Fruit fly (Drosophila melanogaster) whole organism, embryonic: Measurements from ENCODE around the gene Nckx30C.

Source experiments
- Abd-B ChIP-seq: fragments of 200-800 bp; sonication (Bioruptor generic); optimal IDR thresholded peaks from 2 replicates; lab custom pipeline; 2018; ENCODE audit warnings: missing biosample characterization, mild to moderate bottlenecking, missing genetic modification characterization, moderate library complexity
- Ada2b ChIP-seq: fragments of 200-800 bp; sonication (Bioruptor generic); IDR thresholded peaks from 2 replicates; pipeline ENCODE4 v1.3.6; 2022; ENCODE audit warnings: missing biosample characterization, missing genetic modification characterization
- CG10147 ChIP-seq: fragments of 200-800 bp; sonication (Bioruptor generic); optimal IDR thresholded peaks from 2 replicates; lab custom pipeline; 2019; ENCODE audit warnings: missing biosample characterization, mild to moderate bottlenecking, missing genetic modification characterization, moderate library complexity
- CG10462 ChIP-seq: fragments of 200-800 bp; sonication (Bioruptor generic); optimal IDR thresholded peaks from 2 replicates; lab custom pipeline; 2016; ENCODE audit warnings: missing biosample characterization, missing genetic modification characterization
- CG11504 ChIP-seq: fragments of 200-800 bp; sonication (Bioruptor generic); optimal IDR thresholded peaks from 3 replicates; lab custom pipeline; 2019; ENCODE audit warnings: missing biosample characterization, mild to moderate bottlenecking, missing genetic modification characterization, moderate library complexity
- CG14860 ChIP-seq: fragments of 200-800 bp; sonication (Bioruptor generic); IDR thresholded peaks from 3 replicates; pipeline ENCODE4 v1.3.6; 2022; ENCODE audit warnings: missing biosample characterization, missing genetic modification characterization; ENCODE audit not compliant: partially characterized antibody
- CG15269 ChIP-seq: fragments of 200-800 bp; sonication (Bioruptor generic); optimal IDR thresholded peaks from 2 replicates; lab custom pipeline; 2018; ENCODE audit warnings: missing biosample characterization, mild to moderate bottlenecking, missing genetic modification characterization, moderate library complexity
- CG17359 ChIP-seq: fragments of 200-800 bp; sonication (Bioruptor generic); optimal IDR thresholded peaks from 3 replicates; lab custom pipeline; 2018; ENCODE audit warnings: missing biosample characterization, mild to moderate bottlenecking, missing genetic modification characterization, moderate library complexity
- CG17385 ChIP-seq: fragments of 200-800 bp; sonication (Bioruptor generic); optimal IDR thresholded peaks from 3 replicates; lab custom pipeline; 2018; ENCODE audit warnings: missing biosample characterization, mild to moderate bottlenecking, missing genetic modification characterization
- CG18599 ChIP-seq: fragments of 200-800 bp; sonication (Bioruptor generic); optimal IDR thresholded peaks from 3 replicates; lab custom pipeline; 2017; ENCODE audit warnings: missing biosample characterization, missing genetic modification characterization, mild to moderate bottlenecking, moderate library complexity, missing genetic modification reagents
- CG2120 ChIP-seq: fragments of 200-800 bp; sonication (Bioruptor generic); optimal IDR thresholded peaks from 3 replicates; lab custom pipeline; 2016; ENCODE audit warnings: missing biosample characterization, missing genetic modification characterization
- CG2678 ChIP-seq: fragments of 200-800 bp; sonication (Bioruptor generic); optimal IDR thresholded peaks from 3 replicates; lab custom pipeline; 2019; ENCODE audit warnings: missing biosample characterization, mild to moderate bottlenecking, missing genetic modification characterization, moderate library complexity
- CG33557 ChIP-seq: fragments of 200-800 bp; sonication (Bioruptor generic); optimal IDR thresholded peaks from 2 replicates; lab custom pipeline; 2019; ENCODE audit warnings: missing biosample characterization, mild to moderate bottlenecking, missing genetic modification characterization, moderate library complexity
- CG4617 ChIP-seq: fragments of 200-800 bp; sonication (Bioruptor generic); optimal IDR thresholded peaks from 3 replicates; lab custom pipeline; 2016; ENCODE audit warnings: missing biosample characterization, missing genetic modification characterization, borderline replicate concordance
- CG6175 ChIP-seq: fragments of 200-800 bp; sonication (Bioruptor generic); IDR thresholded peaks from 3 replicates; pipeline ENCODE4 v1.3.6; 2022; ENCODE audit warnings: missing biosample characterization, missing genetic modification characterization
- CG7556 ChIP-seq: fragments of 200-800 bp; sonication (Bioruptor generic); optimal IDR thresholded peaks from 2 replicates; lab custom pipeline; 2017; ENCODE audit warnings: missing biosample characterization, mild to moderate bottlenecking, missing genetic modification characterization
- CG7928 ChIP-seq: fragments of 200-800 bp; sonication (Bioruptor generic); optimal IDR thresholded peaks from 2 replicates; lab custom pipeline; 2017; ENCODE audit warnings: missing biosample characterization, mild to moderate bottlenecking, missing genetic modification characterization
- CG7963 ChIP-seq: fragments of 200-800 bp; sonication (Bioruptor generic); IDR thresholded peaks from 3 replicates; pipeline ENCODE4 v1.3.6; 2022; ENCODE audit warnings: missing biosample characterization, missing genetic modification characterization; ENCODE audit not compliant: partially characterized antibody
- CG8388 ChIP-seq: fragments of 200-800 bp; sonication (Bioruptor generic); optimal IDR thresholded peaks from 2 replicates; lab custom pipeline; 2019; ENCODE audit warnings: missing biosample characterization, mild to moderate bottlenecking, missing genetic modification characterization, moderate library complexity
- CG9932 ChIP-seq: fragments of 200-800 bp; sonication (Bioruptor generic); IDR thresholded peaks from 2 replicates; pipeline ENCODE4 v1.3.6; 2022; ENCODE audit warnings: missing biosample characterization, missing genetic modification characterization
- Fer1 ChIP-seq: fragments of 200-800 bp; sonication (Bioruptor generic); optimal IDR thresholded peaks from 2 replicates; lab custom pipeline; 2017; ENCODE audit warnings: missing biosample characterization, mild to moderate bottlenecking, missing genetic modification characterization
- H2.0 ChIP-seq: fragments of 200-800 bp; sonication (Bioruptor generic); IDR thresholded peaks from 2 replicates; pipeline ENCODE4 v1.3.6; 2022; ENCODE audit warnings: missing biosample characterization, missing genetic modification characterization
- Hmr ChIP-seq: fragments of 200-800 bp; sonication (Bioruptor generic); optimal IDR thresholded peaks from 3 replicates; lab custom pipeline; 2017; ENCODE audit warnings: mild to moderate bottlenecking, missing biosample characterization, missing genetic modification reagents, missing genetic modification characterization
- Hr51 ChIP-seq, 2 experiments: fragments of 200-800 bp; sonication (Bioruptor generic); optimal IDR thresholded peaks; 2 replicates in 1 of 2; 3 replicates in 1 of 2; lab custom pipeline; 2016 to 2018; ENCODE audit warnings: missing biosample characterization in 2 of 2, missing genetic modification characterization in 2 of 2, mild to moderate bottlenecking in 1 of 2, moderate library complexity in 1 of 2
- Oaz ChIP-seq: fragments of 200-800 bp; sonication (Bioruptor generic); IDR thresholded peaks from 2 replicates; pipeline ENCODE4 v1.3.6; 2022; ENCODE audit warnings: missing biosample characterization, missing genetic modification characterization
- PHDP ChIP-seq: fragments of 200-800 bp; sonication (Bioruptor generic); optimal IDR thresholded peaks from 3 replicates; lab custom pipeline; 2018; ENCODE audit warnings: missing biosample characterization, mild to moderate bottlenecking, missing genetic modification characterization, moderate library complexity
- Rfx ChIP-seq: fragments of 200-800 bp; sonication (Bioruptor generic); IDR thresholded peaks from 2 replicates; pipeline ENCODE4 v1.3.6; 2022; ENCODE audit warnings: missing biosample characterization, missing genetic modification characterization
- ab ChIP-seq: fragments of 200-800 bp; sonication (Bioruptor generic); optimal IDR thresholded peaks from 2 replicates; lab custom pipeline; 2016; ENCODE audit warnings: missing biosample characterization, missing genetic modification characterization
- bigmax ChIP-seq: fragments of 200-800 bp; sonication (Bioruptor generic); optimal IDR thresholded peaks from 2 replicates; lab custom pipeline; 2018; ENCODE audit warnings: missing biosample characterization, mild to moderate bottlenecking, missing genetic modification characterization
- br ChIP-seq: fragments of >200 bp; optimal IDR thresholded peaks from 2 replicates; lab custom pipeline; 2017
- chn ChIP-seq: fragments of 200-800 bp; sonication (Bioruptor generic); optimal IDR thresholded peaks from 2 replicates; lab custom pipeline; 2016; ENCODE audit warnings: missing biosample characterization, missing genetic modification characterization
- dysf ChIP-seq: fragments of 200-800 bp; sonication (Bioruptor generic); IDR thresholded peaks from 3 replicates; pipeline ENCODE4 v1.3.6; 2022; ENCODE audit warnings: missing biosample characterization, missing genetic modification characterization
- ewg ChIP-seq: fragments of 200-800 bp; sonication (Bioruptor generic); optimal IDR thresholded peaks from 3 replicates; lab custom pipeline; 2017; ENCODE audit warnings: mild to moderate bottlenecking, missing biosample characterization, missing genetic modification reagents, missing genetic modification characterization
- gem ChIP-seq: fragments of 200-800 bp; sonication (Bioruptor generic); optimal IDR thresholded peaks from 2 replicates; lab custom pipeline; 2019; ENCODE audit warnings: missing biosample characterization, mild to moderate bottlenecking, missing genetic modification characterization, moderate library complexity
- grau ChIP-seq: fragments of 200-800 bp; optimal IDR thresholded peaks from 3 replicates; lab custom pipeline; 2019; ENCODE audit warnings: missing biosample characterization, mild to moderate bottlenecking, missing genetic modification characterization, moderate library complexity
- inv ChIP-seq: fragments of 200-800 bp; sonication (Bioruptor generic); IDR thresholded peaks from 2 replicates; pipeline ENCODE4 v1.3.6; 2022; ENCODE audit warnings: missing biosample characterization, missing genetic modification characterization; ENCODE audit not compliant: partially characterized antibody
- klu ChIP-seq: fragments of 200-800 bp; sonication (Bioruptor generic); IDR thresholded peaks from 2 replicates; pipeline ENCODE4 v1.3.6; 2022; ENCODE audit warnings: missing biosample characterization, missing genetic modification characterization
- kni ChIP-seq: fragments of 200-800 bp; sonication (Bioruptor generic); optimal IDR thresholded peaks from 3 replicates; lab custom pipeline; 2017; ENCODE audit warnings: mild to moderate bottlenecking, missing biosample characterization, missing genetic modification reagents, missing genetic modification characterization
- lab ChIP-seq: fragments of 200-800 bp; sonication (Bioruptor generic); optimal IDR thresholded peaks from 3 replicates; lab custom pipeline; 2017; ENCODE audit warnings: missing biosample characterization, missing genetic modification characterization, mild to moderate bottlenecking, moderate library complexity, missing genetic modification reagents
- maf-S ChIP-seq: fragments of 200-800 bp; sonication (Bioruptor generic); optimal IDR thresholded peaks from 2 replicates; lab custom pipeline; 2016; ENCODE audit warnings: missing biosample characterization, missing genetic modification characterization
- pan ChIP-seq, 4 experiments: fragments of >200 bp in 3 of 4; fragments of 200-800 bp in 1 of 4; sonication (Bioruptor generic) in 1 of 4; optimal IDR thresholded peaks in 3 of 4; IDR thresholded peaks in 1 of 4; 2 replicates each; pipeline versions ENCODE4 v1.3.6 to Lab custom; 2017 to 2022; ENCODE audit warnings: missing biosample characterization in 2 of 4, missing genetic modification characterization in 2 of 4, mixed read lengths in 1 of 4
- phol ChIP-seq: fragments of 200-800 bp; sonication (Bioruptor generic); optimal IDR thresholded peaks from 3 replicates; lab custom pipeline; 2018; ENCODE audit warnings: missing biosample characterization, mild to moderate bottlenecking, missing genetic modification characterization, moderate library complexity
- pita ChIP-seq: fragments of 200-800 bp; sonication (Bioruptor generic); optimal IDR thresholded peaks from 2 replicates; lab custom pipeline; 2017; ENCODE audit warnings: missing biosample characterization, mild to moderate bottlenecking, missing genetic modification characterization
- row ChIP-seq: fragments of 200-800 bp; sonication (Bioruptor generic); IDR thresholded peaks from 3 replicates; pipeline ENCODE4 v1.3.6; 2022; ENCODE audit warnings: missing biosample characterization, missing genetic modification characterization
- shn ChIP-seq: fragments of 200-800 bp; sonication (Bioruptor generic); optimal IDR thresholded peaks from 3 replicates; lab custom pipeline; 2016; ENCODE audit warnings: missing biosample characterization, missing genetic modification characterization
- sima ChIP-seq: fragments of 200-800 bp; sonication (Bioruptor generic); optimal IDR thresholded peaks from 2 replicates; lab custom pipeline; 2016; ENCODE audit warnings: missing biosample characterization, missing genetic modification characterization
- slbo ChIP-seq: fragments of 200-800 bp; sonication (Bioruptor generic); IDR thresholded peaks from 2 replicates; pipeline ENCODE4 v1.3.6; 2022; ENCODE audit warnings: missing biosample characterization, missing genetic modification characterization
- stc ChIP-seq: fragments of 200-800 bp; sonication (Bioruptor generic); IDR thresholded peaks from 2 replicates; pipeline ENCODE4 v1.3.6; 2022; ENCODE audit warnings: missing biosample characterization, missing genetic modification characterization
- tgo ChIP-seq: fragments of 200-800 bp; sonication (Bioruptor generic); IDR thresholded peaks from 3 replicates; pipeline ENCODE4 v1.3.6; 2022; ENCODE audit warnings: missing biosample characterization, missing genetic modification characterization

The Nckx30C gene

dm6 chr2L:9669354-9669753 lies 76.9 kb downstream of the Nckx30C start (continued):
- no peak for TF ChIP-seq inv
- TF ChIP-seq CG7928 (GFP tag; lab: Kevin White, UChicago) = no peak
- TF ChIP-seq CG2678 (tag; lab: Kevin White, UChicago) = peak; percentile 44
- TF ChIP-seq klu = no peak
- no peak for TF ChIP-seq ab (GFP tag; lab: Kevin White, UChicago)
- TF ChIP-seq Oaz (GFP tag; lab: Robert Waterston, UW) = no peak
- TF ChIP-seq CG18599 = no peak
- TF ChIP-seq CG10462 (GFP tag; lab: Kevin White, UChicago) = no peak
- peak; percentile 40; the same call in 1 of the 3 replicates for TF ChIP-seq row (GFP tag; lab: Robert Waterston, UW)
- peak; percentile 54 for TF ChIP-seq stc (GFP tag; lab: Robert Waterston, UW)
- TF ChIP-seq sima (GFP tag; lab: Kevin White, UChicago) = no peak
- peak; percentile 10 for TF ChIP-seq CG15269
- no peak for TF ChIP-seq tgo (GFP tag; lab: Robert Waterston, UW)
- TF ChIP-seq Fer1 (GFP tag; lab: Kevin White, UChicago) = peak; percentile 19
- no peak for TF ChIP-seq br
- peak in 1 of 2 experiments; percentile 37 for TF ChIP-seq Hr51 (GFP tag; optimal IDR thresholded peaks at IDR 0.05; lab: Kevin White, UChicago)
- peak; percentile 24; the same call in 1 of the 2 replicates for TF ChIP-seq Ada2b (GFP tag; lab: Robert Waterston, UW)
- TF ChIP-seq slbo (GFP tag; lab: Robert Waterston, UW) = peak; percentile 57
- peak; percentile 29 for TF ChIP-seq CG17359
- TF ChIP-seq CG11504 (tag; lab: Kevin White, UChicago) = peak; percentile 47
- TF ChIP-seq CG4617 (GFP tag; lab: Kevin White, UChicago) = no peak
- no peak for TF ChIP-seq pan (optimal IDR thresholded peaks at IDR 0.05; lab: Kevin White, UChicago)
- TF ChIP-seq pan (GFP tag; optimal IDR thresholded peaks at IDR 0.05 in 1 of 2, IDR thresholded peaks at IDR 0.05 in 1 of 2) = peak in 1 of 2 experiments; percentile 26
- no peak for TF ChIP-seq kni (GFP tag; lab: Kevin White, UChicago)
- TF ChIP-seq dysf (GFP tag; lab: Robert Waterston, UW) = peak; percentile 55; the same call in 2 of the 3 replicates
- TF ChIP-seq CG10147 (GFP tag; lab: Kevin White, UChicago) = no peak
- TF ChIP-seq CG14860 (GFP tag; lab: Robert Waterston, UW) = no peak
- peak; percentile 5 for TF ChIP-seq PHDP (tag; lab: Kevin White, UChicago)

dm6 chr2L:9662977-9663376 lies 83.3 kb downstream of the Nckx30C start:
- no peak for TF ChIP-seq shn (GFP tag; lab: Kevin White, UChicago)
- TF ChIP-seq CG2678 (tag; lab: Kevin White, UChicago) = peak; percentile 7
- no peak for TF ChIP-seq maf-S (GFP tag; lab: Kevin White, UChicago)
- TF ChIP-seq CG2120 (GFP tag; lab: Kevin White, UChicago) = peak; percentile 20
- TF ChIP-seq pita (GFP tag; lab: Kevin White, UChicago) = no peak
- TF ChIP-seq CG17385 (GFP tag; lab: Kevin White, UChicago) = no peak
- TF ChIP-seq ewg = no peak
- TF ChIP-seq CG7556 (GFP tag; lab: Kevin White, UChicago) = peak; percentile 5
- TF ChIP-seq CG8388 (GFP tag; lab: Kevin White, UChicago) = no peak
- TF ChIP-seq CG33557 (GFP tag; lab: Kevin White, UChicago) = no peak
- TF ChIP-seq Rfx = peak; percentile 13; the same call in 1 of the 2 replicates
- TF ChIP-seq chn (GFP tag; lab: Kevin White, UChicago) = no peak
- TF ChIP-seq H2.0 (GFP tag; lab: Robert Waterston, UW) = no peak
- TF ChIP-seq phol (tag; lab: Kevin White, UChicago) = no peak
- TF ChIP-seq CG18599 = peak; percentile 60
- TF ChIP-seq row (GFP tag; lab: Robert Waterston, UW) = 0 out of 3 replicates have a peak, but pooled peaks have one; percentile 11
- peak; percentile 43; the same call in 1 of the 2 replicates for TF ChIP-seq CG9932 (GFP tag; lab: Robert Waterston, UW)
- peak; percentile 46 for TF ChIP-seq grau (tag; lab: Kevin White, UChicago)
- TF ChIP-seq lab (GFP tag; lab: Kevin White, UChicago) = peak; percentile 52
- no peak for TF ChIP-seq CG6175
- no peak for TF ChIP-seq gem (tag; lab: Kevin White, UChicago)
- no peak for TF ChIP-seq CG7963
- no peak for TF ChIP-seq Abd-B
- no peak for TF ChIP-seq Hmr (GFP tag; lab: Kevin White, UChicago)
- TF ChIP-seq bigmax (GFP tag; lab: Kevin White, UChicago) = no peak
